Fruit fly (Drosophila melanogaster) whole organism, embryonic: ENCODE measurements around the gene CG5516.

Experiments used
- Ada2b ChIP-seq: fragments of 200-800 bp; sonication (Bioruptor generic); IDR thresholded peaks from 2 replicates; pipeline ENCODE4 v1.3.6; 2022; ENCODE audit warnings: missing biosample characterization, missing genetic modification characterization
- Atf6 ChIP-seq: fragments of 200-800 bp; sonication (Bioruptor generic); IDR thresholded peaks from 2 replicates; pipeline ENCODE4 v1.3.6; 2022; ENCODE audit warnings: missing biosample characterization, missing genetic modification characterization
- CG10543 ChIP-seq: fragments of 200-800 bp; sonication (Bioruptor generic); optimal IDR thresholded peaks from 3 replicates; lab custom pipeline; 2017; ENCODE audit warnings: missing biosample characterization, mild to moderate bottlenecking, missing genetic modification characterization, moderate library complexity
- CG10979 ChIP-seq: fragments of 200-800 bp; sonication (Bioruptor generic); optimal IDR thresholded peaks from 2 replicates; lab custom pipeline; 2018; ENCODE audit warnings: missing biosample characterization, mild to moderate bottlenecking, missing genetic modification characterization, moderate library complexity
- CG13424 ChIP-seq: fragments of 200-800 bp; sonication (Bioruptor generic); optimal IDR thresholded peaks from 2 replicates; lab custom pipeline; 2019; ENCODE audit warnings: missing biosample characterization, mild to moderate bottlenecking, missing genetic modification characterization, moderate library complexity
- CG15011 ChIP-seq: fragments of 200-800 bp; sonication (Bioruptor generic); optimal IDR thresholded peaks from 3 replicates; lab custom pipeline; 2018; ENCODE audit warnings: missing biosample characterization, mild to moderate bottlenecking, missing genetic modification characterization
- CG17361 ChIP-seq: fragments of 200-800 bp; sonication (Bioruptor generic); IDR thresholded peaks from 3 replicates; pipeline ENCODE4 v1.3.6; 2022; ENCODE audit warnings: missing biosample characterization, missing genetic modification characterization
- CG17912 ChIP-seq: fragments of 200-800 bp; sonication (Bioruptor generic); optimal IDR thresholded peaks from 2 replicates; lab custom pipeline; 2018; ENCODE audit warnings: missing biosample characterization, mild to moderate bottlenecking, missing genetic modification characterization
- CG18011 ChIP-seq: fragments of 200-800 bp; sonication (Bioruptor generic); optimal IDR thresholded peaks from 2 replicates; lab custom pipeline; 2017; ENCODE audit warnings: missing biosample characterization, missing genetic modification characterization, mild to moderate bottlenecking, moderate library complexity, missing genotype
- CG1832 ChIP-seq: fragments of 200-800 bp; sonication (Bioruptor generic); optimal IDR thresholded peaks from 2 replicates; lab custom pipeline; 2017; ENCODE audit warnings: missing biosample characterization, mild to moderate bottlenecking, missing genetic modification characterization, inconsistent platforms
- CG2712 ChIP-seq: fragments of 200-800 bp; optimal IDR thresholded peaks from 3 replicates; lab custom pipeline; 2019; ENCODE audit warnings: missing biosample characterization, mild to moderate bottlenecking, missing genetic modification characterization, moderate library complexity
- CG32532 ChIP-seq: fragments of 200-800 bp; sonication (Bioruptor generic); IDR thresholded peaks from 2 replicates; pipeline ENCODE4 v1.3.6; 2022; ENCODE audit warnings: missing biosample characterization, missing genetic modification characterization
- CG34376 ChIP-seq: fragments of 200-800 bp; sonication (Bioruptor generic); optimal IDR thresholded peaks from 2 replicates; lab custom pipeline; 2018; ENCODE audit warnings: missing biosample characterization, mild to moderate bottlenecking, missing genetic modification characterization
- CG4820 ChIP-seq: fragments of 200-800 bp; sonication (Bioruptor generic); optimal IDR thresholded peaks from 3 replicates; lab custom pipeline; 2016; ENCODE audit warnings: missing biosample characterization, missing genetic modification characterization
- CG6175 ChIP-seq: fragments of 200-800 bp; sonication (Bioruptor generic); IDR thresholded peaks from 3 replicates; pipeline ENCODE4 v1.3.6; 2022; ENCODE audit warnings: missing biosample characterization, missing genetic modification characterization
- CG7839 ChIP-seq: fragments of 200-800 bp; sonication (Bioruptor generic); optimal IDR thresholded peaks from 3 replicates; lab custom pipeline; 2018; ENCODE audit warnings: missing biosample characterization, mild to moderate bottlenecking, missing genetic modification characterization, moderate library complexity
- CG7987 ChIP-seq: fragments of 200-800 bp; sonication (Bioruptor generic); optimal IDR thresholded peaks from 2 replicates; lab custom pipeline; 2018; ENCODE audit warnings: missing biosample characterization, mild to moderate bottlenecking, missing genetic modification characterization, moderate library complexity
- CG8359 ChIP-seq: fragments of 200-800 bp; sonication (Bioruptor generic); optimal IDR thresholded peaks from 2 replicates; lab custom pipeline; 2017; ENCODE audit warnings: missing biosample characterization, mild to moderate bottlenecking, missing genetic modification characterization, borderline replicate concordance
- Deaf1 ChIP-seq: fragments of 200-800 bp; optimal IDR thresholded peaks from 3 replicates; lab custom pipeline; 2019; ENCODE audit warnings: missing biosample characterization, mild to moderate bottlenecking, missing genetic modification characterization, moderate library complexity
- Dip2 ChIP-seq: fragments of 200-800 bp; sonication (Bioruptor generic); IDR thresholded peaks from 2 replicates; pipeline ENCODE4 v1.3.6; 2022; ENCODE audit warnings: missing biosample characterization, missing genetic modification characterization
- H15 ChIP-seq: fragments of 200-800 bp; sonication (Bioruptor generic); IDR thresholded peaks from 3 replicates; pipeline ENCODE4 v1.3.6; 2022; ENCODE audit warnings: missing biosample characterization, missing genetic modification characterization
- HmgZ ChIP-seq: fragments of 200-800 bp; sonication (Bioruptor generic); optimal IDR thresholded peaks from 2 replicates; lab custom pipeline; 2018; ENCODE audit warnings: missing biosample characterization, mild to moderate bottlenecking, missing genetic modification characterization
- Nf-YA ChIP-seq: fragments of 200-800 bp; sonication (Bioruptor generic); IDR thresholded peaks from 2 replicates; pipeline ENCODE4 v1.3.6; 2022; ENCODE audit warnings: missing biosample characterization, missing genetic modification characterization
- Pdp1 ChIP-seq, 2 experiments: fragments of 200-800 bp; sonication (Bioruptor generic); optimal IDR thresholded peaks; 3 replicates each; lab custom pipeline; 2016; ENCODE audit warnings: missing biosample characterization in 2 of 2, missing genetic modification characterization in 2 of 2, mild to moderate bottlenecking in 1 of 2, moderate library complexity in 1 of 2
- Rfx ChIP-seq: fragments of 200-800 bp; sonication (Bioruptor generic); IDR thresholded peaks from 2 replicates; pipeline ENCODE4 v1.3.6; 2022; ENCODE audit warnings: missing biosample characterization, missing genetic modification characterization
- Sox100B ChIP-seq: fragments of 200-800 bp; sonication (Bioruptor generic); optimal IDR thresholded peaks from 3 replicates; lab custom pipeline; 2018; ENCODE audit warnings: missing biosample characterization, mild to moderate bottlenecking, missing genetic modification characterization
- Spps ChIP-seq: fragments of 200-800 bp; sonication (Bioruptor generic); optimal IDR thresholded peaks from 2 replicates; lab custom pipeline; 2018; ENCODE audit warnings: missing biosample characterization, mild to moderate bottlenecking, missing genetic modification characterization
- Xbp1 ChIP-seq: fragments of 200-800 bp; sonication (Bioruptor generic); optimal IDR thresholded peaks from 3 replicates; lab custom pipeline; 2016; ENCODE audit warnings: missing biosample characterization, mild to moderate bottlenecking, missing genetic modification characterization
- YL-1 ChIP-seq: fragments of 200-800 bp; sonication (Bioruptor generic); optimal IDR thresholded peaks from 3 replicates; lab custom pipeline; 2017; ENCODE audit warnings: missing biosample characterization, mild to moderate bottlenecking, missing genetic modification characterization
- amos ChIP-seq: fragments of 200-800 bp; sonication (Bioruptor generic); IDR thresholded peaks from 2 replicates; pipeline ENCODE4 v1.3.6; 2022; ENCODE audit warnings: missing biosample characterization, missing genetic modification characterization; ENCODE audit not compliant: partially characterized antibody
- ash1 ChIP-seq: fragments of 200-800 bp; sonication (Bioruptor generic); optimal IDR thresholded peaks from 2 replicates; lab custom pipeline; 2018; ENCODE audit warnings: missing biosample characterization, mild to moderate bottlenecking, missing genetic modification characterization
- bbx ChIP-seq: fragments of 200-800 bp; sonication (Bioruptor generic); IDR thresholded peaks from 2 replicates; pipeline ENCODE4 v1.3.6; 2022; ENCODE audit warnings: missing biosample characterization, missing genetic modification characterization; ENCODE audit not compliant: partially characterized antibody
- cg ChIP-seq: fragments of 200-800 bp; sonication (Bioruptor generic); optimal IDR thresholded peaks from 3 replicates; lab custom pipeline; 2019; ENCODE audit warnings: missing biosample characterization, mild to moderate bottlenecking, missing genetic modification characterization, moderate library complexity
- chinmo ChIP-seq: fragments of 200-800 bp; sonication (Bioruptor generic); IDR thresholded peaks from 4 replicates; pipeline ENCODE4 v1.3.6; 2022; ENCODE audit warnings: missing biosample characterization, missing genetic modification characterization; ENCODE audit not compliant: partially characterized antibody
- ci ChIP-seq: fragments of 200-800 bp; sonication (Bioruptor generic); IDR thresholded peaks from 3 replicates; pipeline ENCODE4 v1.3.6; 2022; ENCODE audit warnings: missing biosample characterization, missing genetic modification characterization
- ftz-f1 ChIP-seq: fragments of 200-800 bp; sonication (Bioruptor generic); optimal IDR thresholded peaks from 2 replicates; lab custom pipeline; 2016; ENCODE audit warnings: missing biosample characterization, missing genetic modification characterization
- grau ChIP-seq: fragments of 200-800 bp; optimal IDR thresholded peaks from 3 replicates; lab custom pipeline; 2019; ENCODE audit warnings: missing biosample characterization, mild to moderate bottlenecking, missing genetic modification characterization, moderate library complexity
- ham ChIP-seq: fragments of 200-800 bp; sonication (Bioruptor generic); IDR thresholded peaks from 2 replicates; pipeline ENCODE4 v1.3.6; 2022; ENCODE audit warnings: missing biosample characterization, missing genetic modification characterization
- hkb ChIP-seq, 2 experiments: fragments of 200-800 bp in 1 of 2; fragments of >200 bp in 1 of 2; sonication (Bioruptor generic) in 1 of 2; IDR thresholded peaks in 1 of 2; optimal IDR thresholded peaks in 1 of 2; 2 replicates each; pipeline versions ENCODE4 v1.3.6 to Lab custom; 2017 to 2022; ENCODE audit warnings: missing biosample characterization in 1 of 2, missing genetic modification characterization in 1 of 2
- inv ChIP-seq: fragments of 200-800 bp; sonication (Bioruptor generic); IDR thresholded peaks from 2 replicates; pipeline ENCODE4 v1.3.6; 2022; ENCODE audit warnings: missing biosample characterization, missing genetic modification characterization; ENCODE audit not compliant: partially characterized antibody
- lbe ChIP-seq: fragments of 200-800 bp; sonication (Bioruptor generic); optimal IDR thresholded peaks from 2 replicates; lab custom pipeline; 2016; ENCODE audit warnings: missing biosample characterization, mild to moderate bottlenecking, missing genetic modification characterization
- nerfin-2 ChIP-seq: fragments of 200-800 bp; sonication (Bioruptor generic); IDR thresholded peaks from 2 replicates; pipeline ENCODE4 v1.3.6; 2022; ENCODE audit warnings: missing biosample characterization, missing genetic modification characterization; ENCODE audit not compliant: partially characterized antibody
- psq ChIP-seq: fragments of 200-800 bp; sonication (Bioruptor generic); optimal IDR thresholded peaks from 2 replicates; lab custom pipeline; 2017; ENCODE audit warnings: missing biosample characterization, missing genetic modification characterization
- row ChIP-seq: fragments of 200-800 bp; sonication (Bioruptor generic); IDR thresholded peaks from 3 replicates; pipeline ENCODE4 v1.3.6; 2022; ENCODE audit warnings: missing biosample characterization, missing genetic modification characterization
- tgo ChIP-seq: fragments of 200-800 bp; sonication (Bioruptor generic); IDR thresholded peaks from 3 replicates; pipeline ENCODE4 v1.3.6; 2022; ENCODE audit warnings: missing biosample characterization, missing genetic modification characterization
- wdn ChIP-seq: fragments of 200-800 bp; sonication (Bioruptor generic); IDR thresholded peaks from 2 replicates; pipeline ENCODE4 v1.3.6; 2022; ENCODE audit warnings: missing biosample characterization, missing genetic modification characterization
- zen2 ChIP-seq: fragments of 200-800 bp; sonication (Bioruptor generic); IDR thresholded peaks from 3 replicates; pipeline ENCODE4 v1.3.6; 2022; ENCODE audit warnings: missing biosample characterization, missing genetic modification characterization; ENCODE audit not compliant: partially characterized antibody

Gene CG5516

DNA sequence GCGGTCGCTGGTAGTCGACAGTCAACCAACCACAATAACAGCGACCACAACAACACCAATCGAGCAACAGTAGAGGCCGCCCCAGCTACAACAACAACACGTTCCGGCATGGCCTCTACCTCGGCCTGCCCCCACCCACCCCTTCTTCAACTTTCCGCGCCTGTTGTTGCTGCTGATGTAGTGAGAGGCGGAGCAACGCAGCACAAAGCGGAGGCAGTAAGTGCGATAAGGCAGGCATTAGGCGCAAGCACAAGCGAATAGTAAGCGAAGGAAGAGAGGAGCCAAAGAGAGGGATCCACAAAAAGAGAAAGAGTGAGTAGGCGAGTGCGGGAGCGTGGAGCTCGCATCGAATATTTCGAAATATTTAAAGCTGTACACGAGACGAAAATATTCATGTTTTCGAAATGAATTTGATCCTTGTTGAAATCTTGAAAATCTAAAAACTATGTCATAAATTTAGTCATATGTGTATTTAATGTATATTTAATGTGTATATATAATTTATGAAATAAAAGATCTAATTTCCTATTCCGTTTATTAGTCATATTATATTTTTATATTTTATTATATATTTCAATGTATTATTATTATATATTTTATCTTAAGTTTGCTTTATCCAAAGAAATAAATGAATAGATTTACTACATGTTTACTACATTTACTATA, 29.6 kb downstream of the CG5516 start (continued):
- no peak for TF ChIP-seq inv
- no peak for TF ChIP-seq H15
- TF ChIP-seq Ada2b (GFP tag; lab: Robert Waterston, UW): peak; percentile 19; the same call in 1 of the 2 replicates
- peak in 1 of 2 experiments; percentile 15 for TF ChIP-seq Pdp1 (GFP tag; optimal IDR thresholded peaks at IDR 0.05; lab: Kevin White, UChicago)
- peak; percentile 87 for TF ChIP-seq CG1832 (GFP tag; lab: Kevin White, UChicago)
- peak; percentile 51 for TF ChIP-seq nerfin-2 (GFP tag; lab: Robert Waterston, UW)
- TF ChIP-seq ham (GFP tag; lab: Robert Waterston, UW): no peak
- TF ChIP-seq CG17361 (GFP tag; lab: Robert Waterston, UW): peak; percentile 63; the same call in 2 of the 3 replicates
- TF ChIP-seq Deaf1: peak; percentile 55
- TF ChIP-seq Nf-YA (GFP tag; lab: Robert Waterston, UW): peak; percentile 91
- TF ChIP-seq CG15011 (GFP tag; lab: Kevin White, UChicago): no peak
- peak; percentile 32; the same call in 1 of the 2 replicates for TF ChIP-seq CG32532 (GFP tag; lab: Robert Waterston, UW)
- TF ChIP-seq CG10979 (tag; lab: Kevin White, UChicago): peak; percentile 0
- TF ChIP-seq CG2712 (tag; lab: Kevin White, UChicago): peak; percentile 47
- 0 out of 2 replicates have a peak, but pooled peaks have one; percentile 8 for TF ChIP-seq Atf6 (GFP tag; lab: Robert Waterston, UW)
- no peak for TF ChIP-seq YL-1 (GFP tag; lab: Kevin White, UChicago)
- peak; percentile 64 for TF ChIP-seq cg (GFP tag; lab: Kevin White, UChicago)
- TF ChIP-seq Dip2 (GFP tag; lab: Robert Waterston, UW): no peak
- TF ChIP-seq Sox100B (GFP tag; lab: Kevin White, UChicago): no peak
- TF ChIP-seq Xbp1 (GFP tag; lab: Kevin White, UChicago): no peak
- TF ChIP-seq CG7987 (GFP tag; lab: Kevin White, UChicago): peak; percentile 50
- peak; percentile 23; the same call in 1 of the 3 replicates for TF ChIP-seq ci
- peak; percentile 71 for TF ChIP-seq CG34376 (GFP tag; lab: Kevin White, UChicago)
- TF ChIP-seq psq: peak; percentile 1
- TF ChIP-seq ftz-f1 (GFP tag; lab: Kevin White, UChicago): peak; percentile 93
- peak; percentile 42 for TF ChIP-seq CG17912 (GFP tag; lab: Kevin White, UChicago)
- TF ChIP-seq row: peak; percentile 19; the same call in 1 of the 3 replicates
- no peak for TF ChIP-seq hkb (optimal IDR thresholded peaks at IDR 0.05; lab: Kevin White, UChicago)
- peak; percentile 43; the same call in 1 of the 2 replicates for TF ChIP-seq hkb (GFP tag; IDR thresholded peaks at IDR 0.05; lab: Robert Waterston, UW)
- no peak for TF ChIP-seq Spps (tag; lab: Kevin White, UChicago)
- TF ChIP-seq ash1 (GFP tag; lab: Kevin White, UChicago): peak; percentile 97
- peak; percentile 44 for TF ChIP-seq Rfx (GFP tag; lab: Robert Waterston, UW)
- TF ChIP-seq wdn (GFP tag; lab: Robert Waterston, UW): no peak
- TF ChIP-seq grau: peak; percentile 21
- peak; percentile 79 for TF ChIP-seq CG6175 (GFP tag; lab: Robert Waterston, UW)
- peak; percentile 93; the same call in 3 of the 4 replicates for TF ChIP-seq chinmo (GFP tag; lab: Robert Waterston, UW)
- TF ChIP-seq lbe (GFP tag; lab: Kevin White, UChicago): peak; percentile 23
- TF ChIP-seq CG4820: no peak
- peak; percentile 49 for TF ChIP-seq CG8359 (GFP tag; lab: Kevin White, UChicago)
- TF ChIP-seq CG18011: peak; percentile 54
- peak; percentile 49 for TF ChIP-seq bbx (GFP tag; lab: Robert Waterston, UW)
- TF ChIP-seq amos: peak; percentile 4; the same call in 1 of the 2 replicates
- peak; percentile 69; the same call in 2 of the 3 replicates for TF ChIP-seq zen2 (GFP tag; lab: Robert Waterston, UW)
- peak; percentile 32 for TF ChIP-seq CG7839
- TF ChIP-seq CG10543: peak; percentile 82
- TF ChIP-seq CG13424: peak; percentile 12
- peak; percentile 23; the same call in 1 of the 3 replicates for TF ChIP-seq tgo (GFP tag; lab: Robert Waterston, UW)
- peak; percentile 81 for TF ChIP-seq HmgZ
